Worm (Caenorhabditis elegans) whole organism, L1 larva: ENCODE results near the gene tric-1B.1.

Source experiments
- C04F5.9 ChIP-seq: sonication (generic microtip); optimal IDR thresholded peaks from 2 replicates; lab custom pipeline; 2016; ENCODE audit warnings: missing genetic modification characterization, missing compliant biosample characterization
- C16A3.4 ChIP-seq: fragments of 150-350 bp; optimal IDR thresholded peaks from 2 replicates; lab custom pipeline; 2014; ENCODE audit warnings: missing biosample characterization, missing genetic modification characterization
- Y116A8C.19 ChIP-seq: sonication (generic microtip); optimal IDR thresholded peaks from 2 replicates; lab custom pipeline; 2016; ENCODE audit warnings: missing compliant biosample characterization, missing genetic modification characterization, borderline replicate concordance
- alr-1 ChIP-seq: fragments of 200-800 bp; sonication (Bioruptor generic); optimal IDR thresholded peaks from 2 replicates; lab custom pipeline; 2018; ENCODE audit warnings: borderline replicate concordance, mild to moderate bottlenecking, missing genetic modification characterization, missing compliant biosample characterization
- aly-2 ChIP-seq: fragments of 150-350 bp; optimal IDR thresholded peaks from 2 replicates; lab custom pipeline; 2014; ENCODE audit warnings: missing biosample characterization, missing genetic modification characterization
- ceh-8 ChIP-seq: fragments of 200-800 bp; sonication (Bioruptor generic); optimal IDR thresholded peaks from 2 replicates; lab custom pipeline; 2018; ENCODE audit warnings: mild to moderate bottlenecking, missing genetic modification characterization, moderate library complexity, missing compliant biosample characterization
- ceh-82 ChIP-seq, 3 experiments: fragments of 150-350 bp in 1 of 3; sonication (generic microtip) in 2 of 3; optimal IDR thresholded peaks; 2 replicates each; lab custom pipeline; 2014 to 2017; ENCODE audit warnings: missing biosample characterization in 3 of 3, missing genetic modification characterization in 3 of 3
- ceh-90 ChIP-seq: sonication (generic microtip); optimal IDR thresholded peaks from 2 replicates; lab custom pipeline; 2016; ENCODE audit warnings: missing genetic modification characterization, missing compliant biosample characterization
- dpl-1 ChIP-seq, 3 experiments: fragments of 150-350 bp in 2 of 3; sonication (generic microtip) in 1 of 3; optimal IDR thresholded peaks; 2 replicates each; lab custom pipeline; 2014 to 2017; ENCODE audit warnings: missing biosample characterization in 3 of 3, missing genetic modification characterization in 3 of 3, missing genetic modification reagents in 3 of 3
- dsc-1 ChIP-seq: sonication (generic microtip); optimal IDR thresholded peaks from 2 replicates; lab custom pipeline; 2016; ENCODE audit warnings: mild to moderate bottlenecking, missing genetic modification characterization, missing compliant biosample characterization
- efl-1 ChIP-seq, 4 experiments: fragments of 150-350 bp; optimal IDR thresholded peaks in 3 of 4; peaks in 1 of 4; 1 replicate in 1 of 4; 2 replicates in 3 of 4; lab custom pipeline; 2014; ENCODE audit warnings: missing biosample characterization in 2 of 4, missing genetic modification characterization in 2 of 4, missing genetic modification reagents in 2 of 4
- elt-3 ChIP-seq, 6 experiments: fragments of 150-350 bp in 1 of 6; sonication (generic microtip); optimal IDR thresholded peaks; 2 replicates each; lab custom pipeline; 2017 to 2018; ENCODE audit warnings: missing biosample characterization in 6 of 6, missing genetic modification characterization in 6 of 6, inconsistent platforms in 1 of 6
- ets-5 ChIP-seq: fragments of 200-800 bp; sonication (Bioruptor generic); IDR thresholded peaks from 2 replicates; pipeline ENCODE4 v1.3.6; 2022; ENCODE audit warnings: missing genetic modification characterization, missing compliant biosample characterization
- fkh-10 ChIP-seq: sonication (generic microtip); optimal IDR thresholded peaks from 2 replicates; lab custom pipeline; 2017; ENCODE audit warnings: missing biosample characterization, missing genetic modification reagents, missing genetic modification characterization
- fkh-4 ChIP-seq: sonication (generic microtip); optimal IDR thresholded peaks from 2 replicates; lab custom pipeline; 2016; ENCODE audit warnings: missing compliant biosample characterization, missing genetic modification characterization, borderline replicate concordance
- fos-1 ChIP-seq: fragments of 150-350 bp; optimal IDR thresholded peaks from 2 replicates; lab custom pipeline; 2014; ENCODE audit warnings: missing biosample characterization, missing genetic modification characterization
- hlh-4 ChIP-seq: sonication (generic microtip); optimal IDR thresholded peaks from 2 replicates; lab custom pipeline; 2016; ENCODE audit warnings: mild to moderate bottlenecking, missing genetic modification characterization, missing compliant biosample characterization
- irx-1 ChIP-seq: sonication (generic microtip); optimal IDR thresholded peaks from 2 replicates; lab custom pipeline; 2016; ENCODE audit warnings: missing genetic modification characterization, missing compliant biosample characterization
- isw-1 ChIP-seq: fragments of 200-800 bp; sonication (Bioruptor generic); IDR thresholded peaks from 2 replicates; pipeline ENCODE4 v1.3.6; 2022; ENCODE audit warnings: missing genetic modification characterization, missing compliant biosample characterization
- lin-39 ChIP-seq: fragments of 150-350 bp; optimal IDR thresholded peaks from 2 replicates; lab custom pipeline; 2014; ENCODE audit warnings: missing biosample characterization, missing genetic modification reagents, missing genetic modification characterization
- mdl-1 ChIP-seq, 2 experiments: fragments of 150-350 bp; optimal IDR thresholded peaks; 2 replicates each; lab custom pipeline; 2014 to 2017; ENCODE audit warnings: missing biosample characterization in 2 of 2, missing genetic modification characterization in 2 of 2, inconsistent platforms in 1 of 2
- mef-2 ChIP-seq: fragments of 150-350 bp; optimal IDR thresholded peaks from 2 replicates; lab custom pipeline; 2014; ENCODE audit warnings: missing biosample characterization, missing genetic modification characterization
- nhr-11 ChIP-seq: fragments of 150-350 bp; optimal IDR thresholded peaks from 2 replicates; lab custom pipeline; 2014; ENCODE audit warnings: missing biosample characterization, missing genetic modification characterization
- nhr-237 ChIP-seq: fragments of 150-350 bp; optimal IDR thresholded peaks from 2 replicates; lab custom pipeline; 2014; ENCODE audit warnings: missing biosample characterization, missing genetic modification characterization
- nhr-71 ChIP-seq: sonication (generic microtip); optimal IDR thresholded peaks from 2 replicates; lab custom pipeline; 2016; ENCODE audit warnings: mild to moderate bottlenecking, missing genetic modification characterization, moderate library complexity, missing compliant biosample characterization
- nhr-76 ChIP-seq: sonication (generic microtip); optimal IDR thresholded peaks from 2 replicates; lab custom pipeline; 2017; ENCODE audit warnings: missing biosample characterization, missing genetic modification characterization
- nhr-77 ChIP-seq: fragments of 150-350 bp; optimal IDR thresholded peaks from 2 replicates; lab custom pipeline; 2014; ENCODE audit warnings: missing biosample characterization, missing genetic modification characterization
- nhr-84 ChIP-seq: sonication (generic microtip); optimal IDR thresholded peaks from 2 replicates; lab custom pipeline; 2017; ENCODE audit warnings: missing biosample characterization, missing genetic modification characterization
- pag-3 ChIP-seq: sonication (generic microtip); optimal IDR thresholded peaks from 2 replicates; lab custom pipeline; 2017; ENCODE audit warnings: missing genetic modification characterization, mild to moderate bottlenecking, missing compliant biosample characterization, antibody characterized with exemption, borderline replicate concordance; ENCODE audit not compliant: insufficient read depth
- pqm-1 ChIP-seq: sonication (generic microtip); optimal IDR thresholded peaks from 3 replicates; lab custom pipeline; 2017; ENCODE audit warnings: missing biosample characterization, missing genetic modification characterization
- rnt-1 ChIP-seq: sonication (generic microtip); optimal IDR thresholded peaks from 2 replicates; lab custom pipeline; 2016; ENCODE audit warnings: mild to moderate bottlenecking, missing genetic modification characterization, moderate library complexity, missing compliant biosample characterization
- skn-1 ChIP-seq: fragments of 150-350 bp; optimal IDR thresholded peaks from 2 replicates; lab custom pipeline; 2014; ENCODE audit warnings: missing biosample characterization, missing genetic modification characterization
- snpc-4 ChIP-seq: fragments of 150-350 bp; optimal IDR thresholded peaks from 2 replicates; lab custom pipeline; 2014; ENCODE audit warnings: missing biosample characterization, missing genetic modification characterization
- sptf-1 ChIP-seq: fragments of 150-350 bp; optimal IDR thresholded peaks from 2 replicates; lab custom pipeline; 2014; ENCODE audit warnings: missing biosample characterization, missing genetic modification characterization
- sup-37 ChIP-seq: fragments of 200-800 bp; sonication (Bioruptor generic); optimal IDR thresholded peaks from 2 replicates; lab custom pipeline; 2018; ENCODE audit warnings: mild to moderate bottlenecking, missing genetic modification characterization, missing compliant biosample characterization
- swsn-7 ChIP-seq: sonication (generic microtip); optimal IDR thresholded peaks from 2 replicates; lab custom pipeline; 2016; ENCODE audit warnings: missing genetic modification characterization, missing compliant biosample characterization
- tbx-2 ChIP-seq: sonication (generic microtip); optimal IDR thresholded peaks from 2 replicates; lab custom pipeline; 2016; ENCODE audit warnings: missing genetic modification characterization, missing compliant biosample characterization
- unc-130 ChIP-seq: fragments of 150-350 bp; optimal IDR thresholded peaks from 2 replicates; lab custom pipeline; 2017; ENCODE audit warnings: missing biosample characterization, missing genetic modification characterization, inconsistent platforms
- unc-30 ChIP-seq: sonication (generic microtip); optimal IDR thresholded peaks from 2 replicates; lab custom pipeline; 2017; ENCODE audit warnings: missing biosample characterization, missing genetic modification characterization
- unc-86 ChIP-seq: sonication (generic microtip); optimal IDR thresholded peaks from 2 replicates; lab custom pipeline; 2016; ENCODE audit warnings: missing genetic modification characterization, missing compliant biosample characterization
- vab-15 ChIP-seq: sonication (generic microtip); optimal IDR thresholded peaks from 2 replicates; lab custom pipeline; 2017; ENCODE audit warnings: missing genotype, mild to moderate bottlenecking, missing genetic modification characterization, missing compliant biosample characterization
- xbp-1 ChIP-seq: sonication (generic microtip); optimal IDR thresholded peaks from 2 replicates; lab custom pipeline; 2016; ENCODE audit warnings: missing genetic modification characterization, missing compliant biosample characterization
- zag-1 ChIP-seq: fragments of 150-350 bp; optimal IDR thresholded peaks from 2 replicates; lab custom pipeline; 2014; ENCODE audit warnings: missing biosample characterization, missing genetic modification characterization
- ztf-11 ChIP-seq, 2 experiments: sonication (generic microtip); optimal IDR thresholded peaks; 2 replicates each; lab custom pipeline; 2016 to 2017; ENCODE audit warnings: missing genetic modification characterization in 2 of 2, missing biosample characterization in 1 of 2, missing compliant biosample characterization in 1 of 2

The tric-1B.1 gene

DNA sequence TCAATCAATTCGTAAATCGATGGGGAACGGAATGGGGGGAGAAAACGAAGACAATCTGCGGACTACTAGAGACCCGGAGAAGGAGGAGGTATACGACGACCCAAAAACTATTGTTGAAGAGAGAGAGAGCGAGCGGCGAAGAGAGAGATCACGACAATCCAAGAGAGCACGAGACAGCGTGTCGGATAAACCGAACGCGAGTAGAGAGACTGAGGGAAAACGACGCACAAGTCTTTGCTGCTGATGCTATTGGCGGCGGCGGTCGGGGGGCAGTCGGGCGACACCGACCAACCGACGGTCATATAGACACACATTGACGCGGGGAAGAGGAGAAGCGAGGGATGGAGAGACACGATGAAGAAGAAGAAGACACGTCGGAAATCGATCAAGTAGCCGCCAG is 43.5 kb downstream of the tric-1B.1 start (continued):
- TF ChIP-seq mdl-1 (tag; optimal IDR thresholded peaks at IDR 0.05; lab: Kevin White, UChicago), result peak in 1 of 2 experiments; percentile 70
- peak in 1 of 2 experiments; percentile 53 for TF ChIP-seq ztf-11 (tag; optimal IDR thresholded peaks at IDR 0.05; lab: Kevin White, UChicago)
- peak; percentile 72 for TF ChIP-seq skn-1 (tag; lab: Kevin White, UChicago)
- peak; percentile 25 to 54 (median 41) for TF ChIP-seq dpl-1 (GFP tag; optimal IDR thresholded peaks at IDR 0.05; lab: Kevin White, UChicago)
- peak; percentile 67 for TF ChIP-seq unc-86
- TF ChIP-seq ceh-82 (tag; optimal IDR thresholded peaks at IDR 0.05; lab: Kevin White, UChicago), result peak; percentile 50 to 91 (median 71)
- no peak for TF ChIP-seq ets-5 (GFP tag; lab: Robert Waterston, UW)
- TF ChIP-seq nhr-237 (tag; lab: Kevin White, UChicago), result no peak
- TF ChIP-seq nhr-11 (tag; lab: Kevin White, UChicago), result no peak
- TF ChIP-seq fkh-10, result peak; percentile 42
- peak; percentile 79 for TF ChIP-seq tbx-2 (tag; lab: Kevin White, UChicago)
- peak; percentile 81 for TF ChIP-seq xbp-1
- TF ChIP-seq isw-1 (GFP tag; lab: Robert Waterston, UW), result peak; percentile 49
- TF ChIP-seq mef-2, result no peak
- TF ChIP-seq C04F5.9, result no peak
- no peak for TF ChIP-seq nhr-84
- no peak for TF ChIP-seq zag-1 (tag; lab: Kevin White, UChicago)
- peak; percentile 75 for TF ChIP-seq dsc-1 (tag; lab: Kevin White, UChicago)
- TF ChIP-seq sup-37, result peak; percentile 52
- peak; percentile 73 to 82 for TF ChIP-seq efl-1 (optimal IDR thresholded peaks at IDR 0.05; lab: Kevin White, UChicago)
- peak; percentile 38 to 54 for TF ChIP-seq efl-1 (GFP tag; optimal IDR thresholded peaks at IDR 0.05 in 1 of 2; lab: Kevin White, UChicago)
- TF ChIP-seq swsn-7, result peak; percentile 81
- TF ChIP-seq C16A3.4 (tag; lab: Kevin White, UChicago), result peak; percentile 71
- no peak for TF ChIP-seq Y116A8C.19
- no peak for TF ChIP-seq vab-15
- TF ChIP-seq nhr-71, result peak; percentile 86
- no peak for TF ChIP-seq hlh-4 (tag; lab: Kevin White, UChicago)
- TF ChIP-seq elt-3 (tag; optimal IDR thresholded peaks at IDR 0.05; lab: Kevin White, UChicago), result peak in 2 of 6 experiments; percentile 15 to 56
- TF ChIP-seq pag-3 (tag; lab: Kevin White, UChicago), result no peak
- no peak for TF ChIP-seq sptf-1 (tag; lab: Kevin White, UChicago)
- TF ChIP-seq ceh-90 (tag; lab: Kevin White, UChicago), result no peak
- TF ChIP-seq unc-30 (tag; lab: Kevin White, UChicago), result no peak
- TF ChIP-seq irx-1, result peak; percentile 56
- TF ChIP-seq nhr-77 (tag; lab: Kevin White, UChicago), result peak; percentile 63
- TF ChIP-seq pqm-1 (tag; lab: Kevin White, UChicago), result no peak
- TF ChIP-seq fkh-4 (tag; lab: Kevin White, UChicago), result no peak

ce11 chrII:12214562-12214961 is 51.5 kb downstream of the tric-1B.1 start:
- TF ChIP-seq vab-15 (no peak), fkh-10 (no peak), ceh-8 (GFP tag; lab: Kevin White, UChicago) (no peak), sup-37 (no peak), ceh-90 (tag; lab: Kevin White, UChicago) (no peak), fos-1 (tag; lab: Kevin White, UChicago) (no peak), aly-2 (no peak), dsc-1 (tag; lab: Kevin White, UChicago) (no peak), nhr-77 (tag; lab: Kevin White, UChicago) (no peak), nhr-76 (no peak), unc-130 (no peak), zag-1 (tag; lab: Kevin White, UChicago) (no peak), mef-2 (no peak), snpc-4 (no peak), rnt-1 (tag; lab: Kevin White, UChicago) (no peak), pqm-1 (tag; lab: Kevin White, UChicago) (no peak), alr-1 (tag; lab: Kevin White, UChicago) (no peak), sptf-1 (tag; lab: Kevin White, UChicago) (no peak), lin-39 (tag; lab: Kevin White, UChicago) (no peak), tbx-2 (tag; lab: Kevin White, UChicago) (no peak)
